Worm (Caenorhabditis elegans) whole organism, dauer: Measurements from ENCODE around the gene C25E10.5.

Experiments
- unc-62 ChIP-seq: sonication (generic microtip); optimal IDR thresholded peaks from 2 replicates; lab custom pipeline; 2017; ENCODE audit warnings: missing biosample characterization, missing genetic modification reagents, missing genetic modification characterization

The C25E10.5 gene

DNA sequence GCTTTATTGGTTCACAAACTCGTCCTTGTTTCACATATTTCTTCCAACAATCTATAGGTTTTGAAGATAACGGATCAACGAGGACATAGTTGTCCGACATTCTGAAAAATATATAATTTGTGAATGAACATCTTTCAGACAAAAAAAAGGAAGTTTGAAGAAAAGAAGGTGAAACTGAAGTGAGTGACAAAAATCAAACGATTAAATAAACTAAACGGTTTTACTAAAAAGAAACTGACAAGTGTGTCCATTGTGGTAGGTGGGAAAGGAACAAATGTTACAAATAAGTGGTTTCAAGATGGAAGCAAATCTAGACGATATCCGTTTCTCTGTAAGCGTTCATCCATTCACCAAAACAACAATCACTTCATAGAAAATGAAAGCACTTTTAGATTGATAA lies 32.0 kb downstream of the C25E10.5 start, which contains the start of gene C25E10.12:
TSS of gene C25E10.12 (minus strand) at position 101 of the 400 bp plus-strand sequence.
- TF ChIP-seq unc-62 (GFP tag; lab: Kevin White, UChicago) = no peak

ce11 chrV:9063134-9063533 lies 32.8 kb downstream of the C25E10.5 start:
- no peak for TF ChIP-seq unc-62 (GFP tag; lab: Kevin White, UChicago)

DNA sequence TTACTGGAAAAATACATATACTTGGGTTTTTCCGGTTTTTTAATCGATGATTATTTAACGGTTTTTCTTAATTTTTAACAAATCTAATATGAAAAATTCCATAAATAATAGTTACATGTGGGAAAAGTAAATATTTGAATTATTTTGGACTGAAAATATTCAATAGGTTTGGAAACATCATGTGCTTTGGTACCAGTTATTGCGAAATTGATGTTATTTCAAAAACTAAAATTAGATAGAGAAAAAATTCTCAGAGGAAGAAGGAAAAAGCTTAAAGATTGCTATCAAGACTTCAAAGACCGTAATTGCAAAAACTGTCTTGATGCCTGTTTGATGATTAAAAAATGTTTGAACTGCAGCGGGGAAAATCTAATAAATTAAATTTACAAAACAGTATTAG lies 34.7 kb downstream of the C25E10.5 start:
- TF ChIP-seq unc-62 (GFP tag; lab: Kevin White, UChicago) = no peak

ce11 chrV:9065915-9066314 lies 35.6 kb downstream of the C25E10.5 start:
- no peak for TF ChIP-seq unc-62 (GFP tag; lab: Kevin White, UChicago)

DNA sequence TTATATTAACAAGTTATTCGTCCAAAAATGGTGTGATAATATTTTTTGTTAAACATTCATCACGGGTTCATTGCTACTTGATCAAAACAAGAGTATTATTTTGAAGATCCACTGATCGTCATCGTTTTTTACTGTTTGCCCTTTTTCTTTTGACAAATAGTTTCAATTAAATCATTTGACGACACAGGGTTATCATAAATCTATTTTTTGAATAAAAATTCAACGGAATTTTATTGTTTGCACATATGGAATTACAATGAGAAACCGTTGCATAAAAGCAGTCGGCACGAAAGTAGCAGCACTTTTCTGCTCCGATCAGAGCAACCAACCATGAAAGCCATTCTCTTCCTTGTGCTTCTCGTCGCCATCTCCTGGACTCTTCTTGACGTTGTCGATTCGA lies 37.3 kb downstream of the C25E10.5 start, which contains the start of gene fip-2:
TSS of gene fip-2 (plus strand) at position 301 of the 400 bp plus-strand sequence.
- TF ChIP-seq unc-62 (GFP tag; lab: Kevin White, UChicago) = no peak

DNA sequence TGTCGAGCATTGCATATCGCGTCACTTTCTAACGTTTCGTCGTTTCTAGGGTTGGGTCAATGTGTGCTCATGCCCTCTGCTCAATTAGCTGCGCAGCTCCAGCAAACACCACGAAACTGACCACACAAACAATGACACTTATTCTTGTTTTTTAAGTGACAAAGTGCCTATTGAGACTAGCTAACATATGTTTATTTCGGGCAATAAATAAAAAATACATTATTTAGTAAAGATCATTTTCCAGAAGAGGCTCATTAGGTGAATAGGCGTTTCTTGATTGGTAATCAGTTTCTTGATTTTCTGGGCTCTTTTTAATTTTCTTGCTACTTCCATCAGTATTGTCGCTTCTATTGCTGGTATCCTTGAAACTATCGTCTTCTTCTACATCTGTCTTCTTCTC lies 39.3 kb downstream of the C25E10.5 start, which contains the start of gene T27E4.5:
TSS of gene T27E4.5 (minus strand) at position 101 of the 400 bp plus-strand sequence.
- TF ChIP-seq unc-62 (GFP tag; lab: Kevin White, UChicago) = no peak

ce11 chrV:9073322-9074038 lies 43.1 kb downstream of the C25E10.5 start, which contains the start of gene oac-50:
oac-50 (minus strand) TSS chrV:9073540.
- no peak for TF ChIP-seq unc-62 (GFP tag; lab: Kevin White, UChicago)

ce11 chrV:9074360-9074834 lies 44.0 kb downstream of the C25E10.5 start:
- TF ChIP-seq unc-62 (GFP tag; lab: Kevin White, UChicago) = no peak

DNA sequence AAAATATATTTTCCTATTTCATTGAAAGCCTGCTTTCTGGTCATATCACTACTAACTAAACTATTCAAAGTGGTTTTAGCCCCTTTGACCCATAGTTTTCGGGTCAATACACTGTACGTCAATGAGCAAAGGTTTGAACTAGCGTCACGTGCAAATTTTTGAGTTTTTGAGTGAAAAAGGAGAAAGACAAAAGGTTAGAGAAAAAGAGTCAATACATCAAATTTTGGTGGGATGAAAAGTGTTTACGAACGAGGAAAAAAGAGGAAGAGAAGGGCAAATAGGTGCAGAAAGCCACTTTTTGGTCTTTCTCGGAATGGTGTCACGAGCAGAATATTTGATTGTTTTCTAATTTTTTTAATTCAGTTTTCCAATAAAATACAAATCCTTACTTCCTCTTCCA lies 45.5 kb downstream of the C25E10.5 start:
- TF ChIP-seq unc-62 (GFP tag; lab: Kevin White, UChicago) = no peak

ce11 chrV:9076273-9076672 lies 45.9 kb downstream of the C25E10.5 start, which contains the start of gene T27E4.7:
T27E4.7 (minus strand) TSS chrV:9076322.
- TF ChIP-seq unc-62 (GFP tag; lab: Kevin White, UChicago) = no peak

ce11 chrV:9078067-9078581 lies 47.8 kb downstream of the C25E10.5 start:
- no peak for TF ChIP-seq unc-62 (GFP tag; lab: Kevin White, UChicago)

DNA sequence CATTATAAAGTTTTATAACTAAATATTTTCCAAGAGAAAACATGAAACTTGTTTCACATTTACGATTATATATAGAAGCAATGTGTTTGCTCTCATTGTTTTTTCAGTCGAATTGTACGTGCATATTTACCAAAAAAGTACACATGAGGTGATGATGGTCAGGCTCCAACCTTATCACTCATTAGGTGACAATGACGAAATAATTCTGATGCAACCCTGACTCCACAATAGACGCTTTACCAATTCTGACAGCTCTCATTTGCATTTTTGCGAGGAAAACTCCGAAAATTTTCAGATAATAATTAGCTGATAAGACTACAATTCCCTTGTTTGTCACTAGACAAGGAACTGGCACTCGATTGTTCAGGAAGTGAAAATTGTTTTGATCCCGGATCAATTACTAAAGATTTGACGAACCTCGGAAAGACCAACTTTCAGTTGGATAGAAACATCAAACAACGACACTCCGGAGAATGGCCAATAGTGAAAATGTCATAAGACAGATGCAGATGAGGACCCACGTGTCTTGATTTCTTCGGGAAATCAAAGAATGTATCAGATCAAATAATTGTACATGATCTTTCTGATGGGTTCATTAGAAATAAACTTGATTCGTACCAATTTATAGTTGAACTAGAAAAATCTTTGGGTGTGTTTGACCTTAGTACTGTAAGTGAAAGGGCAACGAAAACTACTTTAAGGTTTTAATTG lies 48.6 kb downstream of the C25E10.5 start:
- TF ChIP-seq unc-62 (GFP tag; lab: Kevin White, UChicago) = no peak

DNA sequence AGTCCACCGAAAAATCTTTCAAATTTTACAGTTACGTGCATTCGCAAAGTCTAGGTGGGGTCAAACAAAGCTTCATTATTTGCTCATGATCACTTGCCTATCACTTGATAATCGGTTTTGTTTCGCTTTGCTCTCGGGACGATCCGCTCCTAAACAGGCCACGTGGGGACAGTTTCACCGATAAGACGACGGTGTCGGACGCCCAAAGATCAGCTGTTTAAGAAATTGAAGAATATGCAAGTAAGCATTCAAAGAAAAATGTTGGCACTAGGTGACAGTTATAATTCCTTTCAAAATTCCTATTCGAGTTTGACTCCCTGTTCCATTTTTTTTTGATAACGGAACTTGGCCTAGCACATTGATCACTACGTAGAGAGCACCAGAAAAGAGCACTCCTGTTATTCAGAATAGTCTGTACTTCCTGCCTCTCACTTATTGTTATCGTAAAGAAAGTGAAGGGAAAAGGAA lies 49.7 kb downstream of the C25E10.5 start:
- no peak for TF ChIP-seq unc-62 (GFP tag; lab: Kevin White, UChicago)

DNA sequence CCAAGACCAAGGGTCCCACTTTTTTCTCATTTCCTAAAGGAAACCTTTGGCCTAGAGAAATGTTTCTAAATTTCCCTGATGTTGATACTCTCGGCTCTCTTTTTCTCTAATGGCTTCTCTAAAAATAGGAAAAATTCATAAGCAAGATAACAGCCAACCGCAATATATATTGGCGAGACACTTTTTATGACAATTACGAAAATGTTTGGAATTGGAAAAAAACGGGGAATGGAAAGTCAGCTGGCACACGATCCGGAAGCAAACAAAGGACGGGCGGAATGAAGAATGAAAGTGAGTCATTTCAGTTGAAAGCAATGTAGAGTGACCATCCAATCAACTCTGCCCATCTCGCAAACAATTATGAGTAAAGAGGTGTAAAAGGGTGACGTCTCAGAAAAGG lies 51.1 kb downstream of the C25E10.5 start:
- no peak for TF ChIP-seq unc-62 (GFP tag; lab: Kevin White, UChicago)
